Worm (Caenorhabditis elegans) whole organism, L4 larva: Measurements from ENCODE around the gene tbc-17.
A peak's percentile ranks its signal among the peaks of the same experiment; 100 is the strongest.

Experiments
- F26F4.8 ChIP-seq: fragments of 200-800 bp; sonication (Bioruptor generic); conservative IDR thresholded peaks from 2 replicates; pipeline ENCODE4 v1.3.6; 2022; ENCODE audit warnings: missing genetic modification characterization, missing compliant biosample characterization
- T20F7.1 ChIP-seq: fragments of 200-800 bp; sonication (Bioruptor generic); optimal IDR thresholded peaks from 2 replicates; lab custom pipeline; 2018; ENCODE audit warnings: mild to moderate bottlenecking, missing genetic modification characterization, missing compliant biosample characterization
- T26A8.4 ChIP-seq: fragments of 200-800 bp; sonication (Bioruptor generic); IDR thresholded peaks from 2 replicates; pipeline ENCODE4 v1.3.6; 2022; ENCODE audit warnings: missing genetic modification characterization, missing compliant biosample characterization
- Y48G9A.11 ChIP-seq: fragments of 200-800 bp; sonication (Bioruptor generic); IDR thresholded peaks from 2 replicates; pipeline ENCODE4 v1.3.6; 2022; ENCODE audit warnings: missing genetic modification reagents, missing genetic modification characterization, missing compliant biosample characterization
- aha-1 ChIP-seq: fragments of 150-350 bp; peaks from one replicate; lab custom pipeline; 2014; ENCODE audit warnings: missing biosample characterization, missing genetic modification characterization
- aly-2 ChIP-seq: sonication (generic microtip); optimal IDR thresholded peaks from 2 replicates; lab custom pipeline; 2018; ENCODE audit warnings: missing biosample characterization, missing genetic modification characterization
- ceh-20 ChIP-seq: fragments of 200-800 bp; sonication (Bioruptor generic); IDR thresholded peaks from 2 replicates; pipeline ENCODE4 v1.3.6; 2022; ENCODE audit warnings: missing genetic modification reagents, missing genetic modification characterization, missing compliant biosample characterization
- ceh-44 ChIP-seq: fragments of 200-800 bp; sonication (Bioruptor generic); IDR thresholded peaks from 2 replicates; pipeline ENCODE4 v1.3.6; 2022; ENCODE audit warnings: missing genetic modification reagents, missing genetic modification characterization, missing compliant biosample characterization
- ces-1 ChIP-seq: fragments of 150-350 bp; sonication (generic microtip); optimal IDR thresholded peaks from 4 replicates; lab custom pipeline; 2014; ENCODE audit warnings: missing biosample characterization, missing genetic modification reagents, missing genetic modification characterization
- ctbp-1 ChIP-seq: fragments of 200-800 bp; sonication (Bioruptor generic); IDR thresholded peaks from 2 replicates; pipeline ENCODE4 v1.3.6; 2022; ENCODE audit warnings: missing genetic modification reagents, missing genetic modification characterization, missing compliant biosample characterization
- daf-16 ChIP-seq, 3 experiments: sonication (generic microtip); optimal IDR thresholded peaks; 2 replicates each; lab custom pipeline; 2016 to 2017; ENCODE audit warnings: missing genetic modification characterization in 3 of 3, missing genetic modification reagents in 3 of 3, mild to moderate bottlenecking in 2 of 3, missing compliant biosample characterization in 2 of 3, missing biosample characterization in 1 of 3, moderate library complexity in 1 of 3
- daf-8 ChIP-seq: fragments of 200-800 bp; sonication (Bioruptor generic); IDR thresholded peaks from 2 replicates; pipeline ENCODE4 v1.3.6; 2022; ENCODE audit warnings: missing genetic modification characterization, missing compliant biosample characterization
- fkh-10 ChIP-seq: fragments of 150-350 bp; optimal IDR thresholded peaks from 2 replicates; lab custom pipeline; 2014; ENCODE audit warnings: missing biosample characterization, missing genetic modification reagents, missing genetic modification characterization
- hif-1 ChIP-seq, 2 experiments: sonication (generic microtip); optimal IDR thresholded peaks; 2 replicates each; lab custom pipeline; 2016 to 2017; ENCODE audit warnings: missing compliant biosample characterization in 2 of 2, missing genetic modification characterization in 2 of 2, missing genetic modification reagents in 2 of 2, missing genotype in 2 of 2, mild to moderate bottlenecking in 1 of 2
- hlh-11 ChIP-seq: fragments of 200-800 bp; sonication (Bioruptor generic); optimal IDR thresholded peaks from 2 replicates; lab custom pipeline; 2018; ENCODE audit warnings: mild to moderate bottlenecking, missing genetic modification characterization, missing compliant biosample characterization
- hlh-30 ChIP-seq: sonication (generic microtip); optimal IDR thresholded peaks from 2 replicates; lab custom pipeline; 2017; ENCODE audit warnings: antibody characterized with exemption, mild to moderate bottlenecking, missing genetic modification characterization, missing compliant biosample characterization; ENCODE audit not compliant: insufficient read depth
- lim-7 ChIP-seq: fragments of 200-800 bp; sonication (Bioruptor generic); IDR thresholded peaks from 2 replicates; pipeline ENCODE4 v1.3.6; 2022; ENCODE audit warnings: missing genetic modification characterization, missing compliant biosample characterization
- lin-1 ChIP-seq: fragments of 200-800 bp; sonication (Bioruptor generic); IDR thresholded peaks from 2 replicates; pipeline ENCODE4 v1.3.6; 2022; ENCODE audit warnings: missing genetic modification reagents, missing genetic modification characterization, missing compliant biosample characterization
- lin-13 ChIP-seq: fragments of 150-350 bp; optimal IDR thresholded peaks from 2 replicates; lab custom pipeline; 2014; ENCODE audit warnings: missing biosample characterization, missing genetic modification reagents, missing genetic modification characterization
- lin-15B ChIP-seq: fragments of 150-350 bp; sonication (generic microtip); optimal IDR thresholded peaks from 3 replicates; lab custom pipeline; 2014; ENCODE audit warnings: missing biosample characterization, missing genetic modification characterization
- lin-38 ChIP-seq: fragments of 200-800 bp; sonication (Bioruptor generic); IDR thresholded peaks from 2 replicates; pipeline ENCODE4 v1.3.6; 2022; ENCODE audit warnings: missing genetic modification reagents, missing genetic modification characterization, missing compliant biosample characterization
- lir-3 ChIP-seq: sonication (generic microtip); optimal IDR thresholded peaks from 2 replicates; lab custom pipeline; 2016; ENCODE audit warnings: mild to moderate bottlenecking, missing genetic modification characterization, missing compliant biosample characterization
- lsy-2 ChIP-seq, 2 experiments: fragments of 150-350 bp in 1 of 2; sonication (generic microtip) in 1 of 2; optimal IDR thresholded peaks; 2 replicates each; lab custom pipeline; 2014 to 2017; ENCODE audit warnings: missing biosample characterization in 2 of 2, missing genetic modification characterization in 2 of 2
- mdl-1 ChIP-seq, 2 experiments: fragments of 150-350 bp in 1 of 2; sonication (generic microtip) in 1 of 2; optimal IDR thresholded peaks; 2 replicates each; lab custom pipeline; 2014 to 2017; ENCODE audit warnings: missing biosample characterization in 2 of 2, missing genetic modification characterization in 2 of 2
- mdt-29 ChIP-seq: fragments of 200-800 bp; sonication (Bioruptor generic); IDR thresholded peaks from 2 replicates; pipeline ENCODE4 v1.3.6; 2022; ENCODE audit warnings: missing genetic modification reagents, missing genetic modification characterization, missing compliant biosample characterization
- mep-1 ChIP-seq: fragments of 150-350 bp; sonication (generic microtip); optimal IDR thresholded peaks from 3 replicates; lab custom pipeline; 2014; ENCODE audit warnings: missing biosample characterization, missing genetic modification characterization
- mxl-3 ChIP-seq: fragments of 200-800 bp; sonication (Bioruptor generic); optimal IDR thresholded peaks from 2 replicates; lab custom pipeline; 2018; ENCODE audit warnings: mild to moderate bottlenecking, missing genetic modification characterization, missing compliant biosample characterization
- nhr-102 ChIP-seq: sonication (generic microtip); optimal IDR thresholded peaks from 2 replicates; lab custom pipeline; 2016; ENCODE audit warnings: mild to moderate bottlenecking, missing genetic modification characterization, moderate library complexity, missing compliant biosample characterization
- nhr-28 ChIP-seq: fragments of 150-350 bp; optimal IDR thresholded peaks from 2 replicates; lab custom pipeline; 2014; ENCODE audit warnings: missing biosample characterization, missing genetic modification characterization
- nhr-76 ChIP-seq: fragments of 150-350 bp; optimal IDR thresholded peaks from 2 replicates; lab custom pipeline; 2014; ENCODE audit warnings: missing biosample characterization, missing genetic modification characterization
- nhr-77 ChIP-seq: fragments of 150-350 bp; optimal IDR thresholded peaks from 2 replicates; lab custom pipeline; 2014; ENCODE audit warnings: missing biosample characterization, missing genetic modification characterization
- pqm-1 ChIP-seq: sonication (generic microtip); optimal IDR thresholded peaks from 2 replicates; lab custom pipeline; 2017; ENCODE audit warnings: missing biosample characterization, missing genetic modification characterization
- rbr-2 ChIP-seq: sonication (generic microtip); optimal IDR thresholded peaks from 2 replicates; lab custom pipeline; 2016; ENCODE audit warnings: missing genotype, missing genetic modification characterization, missing compliant biosample characterization
- saeg-2 ChIP-seq: fragments of 200-800 bp; sonication (Bioruptor generic); IDR thresholded peaks from 2 replicates; pipeline ENCODE4 v1.3.6; 2022; ENCODE audit warnings: missing genetic modification reagents, missing genetic modification characterization, missing compliant biosample characterization
- set-16 ChIP-seq: fragments of 200-800 bp; sonication (Bioruptor generic); IDR thresholded peaks from 2 replicates; pipeline ENCODE4 v1.3.6; 2022; ENCODE audit warnings: missing genetic modification reagents, missing genetic modification characterization, missing compliant biosample characterization
- tra-1 ChIP-seq: fragments of 200-800 bp; sonication (Bioruptor generic); IDR thresholded peaks from 2 replicates; pipeline ENCODE4 v1.3.6; 2022; ENCODE audit warnings: missing genetic modification reagents, missing genetic modification characterization, missing compliant biosample characterization
- unc-39 ChIP-seq: sonication (generic microtip); optimal IDR thresholded peaks from 2 replicates; lab custom pipeline; 2017; ENCODE audit warnings: missing biosample characterization, missing genetic modification characterization
- unc-62 ChIP-seq, 3 experiments: fragments of 150-350 bp in 1 of 3; sonication (generic microtip); optimal IDR thresholded peaks in 2 of 3; peaks in 1 of 3; 1 replicate in 1 of 3; 2 replicates in 2 of 3; lab custom pipeline; 2014 to 2017; ENCODE audit warnings: missing biosample characterization in 3 of 3, missing genetic modification characterization in 3 of 3, missing genetic modification reagents in 3 of 3, missing genotype in 1 of 3
- vab-7 ChIP-seq: fragments of 200-800 bp; sonication (Bioruptor generic); IDR thresholded peaks from 2 replicates; pipeline ENCODE4 v1.3.6; 2022; ENCODE audit warnings: missing genetic modification reagents, missing genetic modification characterization, missing compliant biosample characterization
- zfp-3 ChIP-seq: fragments of 200-800 bp; sonication (Bioruptor generic); conservative IDR thresholded peaks from 2 replicates; pipeline ENCODE4 v1.3.6; 2022; ENCODE audit warnings: missing genetic modification reagents, missing genetic modification characterization, missing compliant biosample characterization
- zip-11 ChIP-seq: fragments of 200-800 bp; sonication (Bioruptor generic); IDR thresholded peaks from 2 replicates; pipeline ENCODE4 v1.3.6; 2022; ENCODE audit warnings: missing genetic modification characterization, missing compliant biosample characterization
- ztf-11 ChIP-seq: fragments of 150-350 bp; optimal IDR thresholded peaks from 2 replicates; lab custom pipeline; 2014; ENCODE audit warnings: missing biosample characterization, missing genetic modification characterization
- ztf-7 ChIP-seq: fragments of 150-350 bp; optimal IDR thresholded peaks from 2 replicates; lab custom pipeline; 2014; ENCODE audit warnings: missing biosample characterization, missing genetic modification characterization

Gene tbc-17

DNA sequence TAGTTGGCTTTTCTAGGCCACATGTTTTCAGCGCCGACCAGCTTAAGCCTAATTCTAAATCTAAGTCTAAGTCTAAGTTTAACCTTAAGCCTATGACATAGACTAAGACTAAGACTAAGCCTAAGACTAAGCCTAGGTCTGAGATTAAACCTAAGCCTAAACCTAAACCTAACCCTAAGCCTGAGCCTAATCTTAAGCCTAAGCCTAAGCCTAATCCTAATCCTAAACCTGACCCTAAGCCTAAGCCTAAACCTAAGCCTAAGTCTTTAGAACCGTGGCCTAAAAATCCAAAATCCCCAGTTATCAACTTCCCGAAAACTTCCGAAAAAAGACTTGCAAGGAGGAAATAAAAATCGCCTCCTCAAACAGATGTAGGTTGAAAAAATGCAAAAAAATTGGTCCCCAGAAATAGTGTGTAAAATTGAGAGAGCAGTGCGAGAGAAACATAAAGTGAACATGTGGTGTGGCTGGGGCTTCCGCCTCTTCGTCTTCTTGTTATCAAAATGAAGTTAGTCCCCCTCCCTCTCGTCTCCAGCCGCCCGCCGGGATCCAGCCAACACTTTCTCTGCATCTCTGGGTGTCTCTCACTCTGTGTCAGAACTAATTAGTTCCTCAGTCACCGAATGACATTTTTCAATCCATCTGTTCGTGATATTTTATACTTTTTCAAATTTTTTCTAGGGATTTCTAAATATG is 34.4 kb upstream of the tbc-17 start:
- TF ChIP-seq nhr-28 (tag; lab: Kevin White, UChicago) (peak; percentile 0), lsy-2 (tag; optimal IDR thresholded peaks at IDR 0.05; lab: Kevin White, UChicago) (peak in 1 of 2 experiments; percentile 49), vab-7 (GFP tag; lab: Robert Waterston, UW) (0 out of 2 replicates have a peak, but pooled peaks have one; percentile 14), hlh-30 (tag; lab: Kevin White, UChicago) (peak; percentile 50), lir-3 (tag; lab: Kevin White, UChicago) (no peak), set-16 (GFP tag; lab: Robert Waterston, UW) (peak; percentile 15; the same call in 1 of the 2 replicates), mdl-1 (tag; optimal IDR thresholded peaks at IDR 0.05; lab: Kevin White, UChicago) (peak in 1 of 2 experiments; percentile 42), ces-1 (peak; percentile 34), daf-16 (GFP tag; optimal IDR thresholded peaks at IDR 0.05; lab: Kevin White, UChicago) (peak in 1 of 2 experiments; percentile 26), daf-16 (tag; optimal IDR thresholded peaks at IDR 0.05; lab: Kevin White, UChicago) (no peak), mep-1 (tag; lab: Kevin White, UChicago) (peak; percentile 27), ceh-44 (GFP tag; lab: Robert Waterston, UW) (no peak), ctbp-1 (GFP tag; lab: Robert Waterston, UW) (0 out of 2 replicates have a peak, but pooled peaks have one; percentile 17), lin-13 (peak; percentile 11), hlh-11 (tag; lab: Kevin White, UChicago) (peak; percentile 61), rbr-2 (tag; lab: Kevin White, UChicago) (peak; percentile 16), zip-11 (no peak), mxl-3 (peak; percentile 77), mdt-29 (no peak), lin-38 (no peak), lim-7 (GFP tag; lab: Robert Waterston, UW) (no peak), saeg-2 (GFP tag; lab: Robert Waterston, UW) (no peak), aly-2 (no peak), tra-1 (GFP tag; lab: Robert Waterston, UW) (peak; percentile 71), T20F7.1 (no peak), ceh-20 (GFP tag; lab: Robert Waterston, UW) (0 out of 2 replicates have a peak, but pooled peaks have one; percentile 16), daf-8 (GFP tag; lab: Robert Waterston, UW) (no peak), Y48G9A.11 (GFP tag; lab: Robert Waterston, UW) (no peak), hif-1 (tag; optimal IDR thresholded peaks at IDR 0.05; lab: Kevin White, UChicago) (peak in 1 of 2 experiments; percentile 48), nhr-77 (tag; lab: Kevin White, UChicago) (no peak), ztf-11 (tag; lab: Kevin White, UChicago) (no peak)

DNA sequence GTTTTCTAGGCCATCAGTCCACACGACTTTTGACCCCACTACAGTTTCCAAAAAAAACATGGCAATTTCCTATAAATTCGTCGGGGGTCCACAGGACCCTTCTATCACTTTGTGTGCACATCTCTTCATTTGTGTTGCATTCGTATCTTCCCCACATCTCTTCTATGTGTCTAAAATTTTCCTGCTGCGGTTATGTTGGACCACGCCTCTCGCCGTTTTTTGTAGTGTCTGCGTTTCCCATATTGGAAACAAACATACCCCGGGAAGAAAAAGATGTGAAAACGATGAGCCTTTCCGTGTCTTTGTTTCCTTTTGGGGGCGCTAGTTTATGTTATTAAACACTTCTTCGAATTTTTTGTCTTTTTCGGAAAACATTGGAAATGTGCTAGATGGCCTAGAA is 32.3 kb upstream of the tbc-17 start:
- no peak for TF ChIP-seq lin-1 (GFP tag; lab: Robert Waterston, UW)
- no peak for TF ChIP-seq aha-1
- TF ChIP-seq fkh-10, result no peak
- no peak for TF ChIP-seq T26A8.4 (GFP tag; lab: Robert Waterston, UW)
- TF ChIP-seq nhr-102 (tag; lab: Kevin White, UChicago), result no peak
- no peak for TF ChIP-seq F26F4.8 (GFP tag; lab: Robert Waterston, UW)
- TF ChIP-seq lin-13, result no peak
- TF ChIP-seq ztf-7 (tag; lab: Kevin White, UChicago), result no peak
- TF ChIP-seq pqm-1 (tag; lab: Kevin White, UChicago), result no peak
- TF ChIP-seq unc-39 (tag; lab: Kevin White, UChicago), result no peak
- TF ChIP-seq nhr-76 (tag; lab: Kevin White, UChicago), result no peak
- TF ChIP-seq zfp-3 (GFP tag; lab: Robert Waterston, UW), result no peak
- TF ChIP-seq mep-1 (tag; lab: Kevin White, UChicago), result peak; percentile 18
- TF ChIP-seq unc-62 (GFP tag; optimal IDR thresholded peaks at IDR 0.05 in 1 of 2; lab: Kevin White, UChicago), result peak in 1 of 2 experiments; percentile 18
- TF ChIP-seq unc-62 (tag; optimal IDR thresholded peaks at IDR 0.05; lab: Kevin White, UChicago), result no peak
- TF ChIP-seq rbr-2 (tag; lab: Kevin White, UChicago), result peak; percentile 13
- TF ChIP-seq lin-15B, result no peak
